Worm (Caenorhabditis elegans) whole organism, L4 larva: ENCODE data around the gene zmp-5.

Experiments used
- ZK337.2 ChIP-seq: fragments of 200-800 bp; sonication (Bioruptor generic); IDR thresholded peaks from 2 replicates; pipeline ENCODE4 v1.3.6; 2022; ENCODE audit warnings: missing genetic modification reagents, missing genetic modification characterization, missing compliant biosample characterization
- lin-39 ChIP-seq: fragments of 150-350 bp; optimal IDR thresholded peaks from 2 replicates; lab custom pipeline; 2014; ENCODE audit warnings: missing biosample characterization, missing genetic modification reagents, missing genetic modification characterization
- nhr-10 ChIP-seq: fragments of 150-350 bp; optimal IDR thresholded peaks from 2 replicates; lab custom pipeline; 2014; ENCODE audit warnings: missing biosample characterization, missing genetic modification characterization
- pqm-1 ChIP-seq: sonication (generic microtip); optimal IDR thresholded peaks from 2 replicates; lab custom pipeline; 2017; ENCODE audit warnings: missing biosample characterization, missing genetic modification characterization
- set-16 ChIP-seq: fragments of 200-800 bp; sonication (Bioruptor generic); IDR thresholded peaks from 2 replicates; pipeline ENCODE4 v1.3.6; 2022; ENCODE audit warnings: missing genetic modification reagents, missing genetic modification characterization, missing compliant biosample characterization

ce11 chrX:12691740-12692383 lies 44.9 kb downstream of the zmp-5 start:
- no peak for TF ChIP-seq ZK337.2 (GFP tag; lab: Robert Waterston, UW)
- no peak for TF ChIP-seq pqm-1 (tag; lab: Kevin White, UChicago)
- no peak for TF ChIP-seq set-16 (GFP tag; lab: Robert Waterston, UW)
- TF ChIP-seq nhr-10 (tag; lab: Kevin White, UChicago): no peak
- TF ChIP-seq lin-39 (tag; lab: Kevin White, UChicago): no peak
